Fruit fly (Drosophila melanogaster) whole organism, embryonic: ENCODE data around the gene Psf2.

Source experiments
- Atf-2 ChIP-seq: fragments of 200-800 bp; sonication (Bioruptor generic); optimal IDR thresholded peaks from 2 replicates; lab custom pipeline; 2016; ENCODE audit warnings: missing biosample characterization, missing genetic modification characterization
- CG10321 ChIP-seq: fragments of 200-800 bp; sonication (Bioruptor generic); IDR thresholded peaks from 2 replicates; pipeline ENCODE4 v1.3.6; 2022; ENCODE audit warnings: missing biosample characterization, missing genetic modification characterization
- CG10654 ChIP-seq: fragments of 200-800 bp; sonication (Bioruptor generic); optimal IDR thresholded peaks from 2 replicates; lab custom pipeline; 2016; ENCODE audit warnings: missing biosample characterization, missing genetic modification characterization
- CG12769 ChIP-seq: fragments of 200-800 bp; sonication (Bioruptor generic); optimal IDR thresholded peaks from 2 replicates; lab custom pipeline; 2019; ENCODE audit warnings: missing biosample characterization, mild to moderate bottlenecking, missing genetic modification characterization, moderate library complexity
- CG13624 ChIP-seq: fragments of 200-800 bp; sonication (Bioruptor generic); optimal IDR thresholded peaks from 2 replicates; lab custom pipeline; 2016; ENCODE audit warnings: missing biosample characterization, missing genetic modification characterization
- CG15479 ChIP-seq: fragments of 200-800 bp; sonication (Bioruptor generic); optimal IDR thresholded peaks from 3 replicates; lab custom pipeline; 2019; ENCODE audit warnings: missing biosample characterization, mild to moderate bottlenecking, missing genetic modification characterization, moderate library complexity
- CG1647 ChIP-seq: fragments of 200-800 bp; sonication (Bioruptor generic); optimal IDR thresholded peaks from 3 replicates; lab custom pipeline; 2016; ENCODE audit warnings: missing biosample characterization, missing genetic modification characterization
- CG18262 ChIP-seq: fragments of 200-800 bp; optimal IDR thresholded peaks from 3 replicates; lab custom pipeline; 2019; ENCODE audit warnings: missing biosample characterization, mild to moderate bottlenecking, missing genetic modification characterization, moderate library complexity
- CG2202 ChIP-seq: fragments of 200-800 bp; sonication (Bioruptor generic); optimal IDR thresholded peaks from 2 replicates; lab custom pipeline; 2018; ENCODE audit warnings: missing biosample characterization, mild to moderate bottlenecking, missing genetic modification characterization
- CG2875 ChIP-seq: fragments of 200-800 bp; sonication (Bioruptor generic); optimal IDR thresholded peaks from 2 replicates; lab custom pipeline; 2017; ENCODE audit warnings: missing biosample characterization, mild to moderate bottlenecking, missing genetic modification characterization, missing genetic modification reagents
- CG5953 ChIP-seq: fragments of 200-800 bp; sonication (Bioruptor generic); IDR thresholded peaks from 2 replicates; pipeline ENCODE4 v1.3.6; 2022; ENCODE audit warnings: missing biosample characterization, missing genetic modification characterization
- CG8290 ChIP-seq, 3 experiments: fragments of 200-800 bp; sonication (Bioruptor generic); optimal IDR thresholded peaks; 2 replicates each; lab custom pipeline; 2016 to 2019; ENCODE audit warnings: missing biosample characterization in 3 of 3, missing genetic modification characterization in 3 of 3, mild to moderate bottlenecking in 2 of 3, moderate library complexity in 1 of 3
- CG9215 ChIP-seq: fragments of 200-800 bp; sonication (Bioruptor generic); IDR thresholded peaks from 2 replicates; pipeline ENCODE4 v1.3.6; 2022; ENCODE audit warnings: missing biosample characterization, missing genetic modification characterization
- CG9437 ChIP-seq: fragments of 200-800 bp; sonication (Bioruptor generic); optimal IDR thresholded peaks from 2 replicates; lab custom pipeline; 2018; ENCODE audit warnings: missing biosample characterization, mild to moderate bottlenecking, missing genetic modification characterization
- CG9609 ChIP-seq: fragments of 200-800 bp; sonication (Bioruptor generic); optimal IDR thresholded peaks from 3 replicates; lab custom pipeline; 2016; ENCODE audit warnings: missing biosample characterization, missing genetic modification characterization
- CG9876 ChIP-seq: fragments of 200-800 bp; sonication (Bioruptor generic); optimal IDR thresholded peaks from 2 replicates; lab custom pipeline; 2016; ENCODE audit warnings: missing biosample characterization, missing genetic modification characterization
- Dll ChIP-seq: fragments of 200-800 bp; sonication (Bioruptor generic); IDR thresholded peaks from 4 replicates; pipeline ENCODE4 v1.3.6; 2022; ENCODE audit warnings: missing biosample characterization, missing genetic modification characterization; ENCODE audit not compliant: partially characterized antibody
- Eip74EF ChIP-seq, 2 experiments: fragments of 200-800 bp in 1 of 2; fragments of >200 bp in 1 of 2; sonication (Bioruptor generic) in 1 of 2; optimal IDR thresholded peaks; 2 replicates each; lab custom pipeline; 2017 to 2019; ENCODE audit warnings: missing biosample characterization in 2 of 2, missing genetic modification characterization in 2 of 2, mild to moderate bottlenecking in 1 of 2, moderate library complexity in 1 of 2
- Ets65A ChIP-seq: fragments of 200-800 bp; sonication (Bioruptor generic); peaks from one replicate; lab custom pipeline; 2016; ENCODE audit warnings: missing biosample characterization, missing genetic modification characterization
- Hand ChIP-seq: fragments of 200-800 bp; sonication (Bioruptor generic); optimal IDR thresholded peaks from 2 replicates; lab custom pipeline; 2017; ENCODE audit warnings: mild to moderate bottlenecking, missing biosample characterization, missing genetic modification reagents, missing genetic modification characterization
- Hmr ChIP-seq: fragments of 200-800 bp; sonication (Bioruptor generic); optimal IDR thresholded peaks from 3 replicates; lab custom pipeline; 2017; ENCODE audit warnings: mild to moderate bottlenecking, missing biosample characterization, missing genetic modification reagents, missing genetic modification characterization
- MESR4 ChIP-seq: fragments of 200-800 bp; sonication (Bioruptor generic); optimal IDR thresholded peaks from 2 replicates; lab custom pipeline; 2018; ENCODE audit warnings: missing biosample characterization, mild to moderate bottlenecking, missing genetic modification characterization, moderate library complexity
- Meics ChIP-seq: fragments of 200-800 bp; sonication (Bioruptor generic); optimal IDR thresholded peaks from 2 replicates; lab custom pipeline; 2017; ENCODE audit warnings: missing biosample characterization, mild to moderate bottlenecking, missing genetic modification characterization
- Myb ChIP-seq: fragments of 200-800 bp; sonication (Bioruptor generic); optimal IDR thresholded peaks from 2 replicates; lab custom pipeline; 2016; ENCODE audit warnings: missing biosample characterization, missing genetic modification characterization
- NK7.1 ChIP-seq: fragments of 200-800 bp; sonication (Bioruptor generic); optimal IDR thresholded peaks from 3 replicates; lab custom pipeline; 2016; ENCODE audit warnings: missing biosample characterization, missing genetic modification characterization
- Sox102F ChIP-seq: fragments of 200-800 bp; sonication (Bioruptor generic); optimal IDR thresholded peaks from 2 replicates; lab custom pipeline; 2018; ENCODE audit warnings: missing biosample characterization, mild to moderate bottlenecking, missing genetic modification characterization, moderate library complexity
- Tbp ChIP-seq: fragments of >200 bp; optimal IDR thresholded peaks from 2 replicates; lab custom pipeline; 2018; ENCODE audit warnings: missing biosample characterization, missing genetic modification characterization
- YL-1 ChIP-seq: fragments of 200-800 bp; sonication (Bioruptor generic); optimal IDR thresholded peaks from 3 replicates; lab custom pipeline; 2017; ENCODE audit warnings: missing biosample characterization, mild to moderate bottlenecking, missing genetic modification characterization
- amos ChIP-seq: fragments of 200-800 bp; sonication (Bioruptor generic); IDR thresholded peaks from 2 replicates; pipeline ENCODE4 v1.3.6; 2022; ENCODE audit warnings: missing biosample characterization, missing genetic modification characterization; ENCODE audit not compliant: partially characterized antibody
- az2 ChIP-seq: fragments of 200-800 bp; sonication (Bioruptor generic); optimal IDR thresholded peaks from 3 replicates; lab custom pipeline; 2016; ENCODE audit warnings: missing biosample characterization, missing genetic modification characterization
- bbx ChIP-seq: fragments of 200-800 bp; sonication (Bioruptor generic); IDR thresholded peaks from 2 replicates; pipeline ENCODE4 v1.3.6; 2022; ENCODE audit warnings: missing biosample characterization, missing genetic modification characterization; ENCODE audit not compliant: partially characterized antibody
- bsh ChIP-seq, 2 experiments: fragments of 200-800 bp; sonication (Bioruptor generic); optimal IDR thresholded peaks; 2 replicates each; lab custom pipeline; 2017 to 2018; ENCODE audit warnings: mild to moderate bottlenecking in 2 of 2, missing biosample characterization in 2 of 2, missing genetic modification characterization in 2 of 2, moderate library complexity in 1 of 2
- chm ChIP-seq: fragments of 200-800 bp; sonication (Bioruptor generic); IDR thresholded peaks from 2 replicates; pipeline ENCODE4 v1.3.6; 2022; ENCODE audit warnings: missing biosample characterization, missing genetic modification characterization
- gsb ChIP-seq: fragments of 200-800 bp; sonication (Bioruptor generic); IDR thresholded peaks from 2 replicates; pipeline ENCODE4 v1.3.6; 2022; ENCODE audit warnings: missing biosample characterization, missing genetic modification characterization
- h ChIP-seq: fragments of >200 bp; optimal IDR thresholded peaks from 2 replicates; lab custom pipeline; 2017
- ham ChIP-seq: fragments of 200-800 bp; sonication (Bioruptor generic); IDR thresholded peaks from 2 replicates; pipeline ENCODE4 v1.3.6; 2022; ENCODE audit warnings: missing biosample characterization, missing genetic modification characterization
- lola ChIP-seq, 3 experiments: fragments of >200 bp in 2 of 3; fragments of 200-800 bp in 1 of 3; sonication (Bioruptor generic) in 1 of 3; optimal IDR thresholded peaks; 2 replicates each; lab custom pipeline; 2017 to 2019; ENCODE audit warnings: missing biosample characterization in 3 of 3, missing genetic modification characterization in 3 of 3, mild to moderate bottlenecking in 1 of 3, moderate library complexity in 1 of 3
- maf-S ChIP-seq: fragments of 200-800 bp; sonication (Bioruptor generic); optimal IDR thresholded peaks from 2 replicates; lab custom pipeline; 2016; ENCODE audit warnings: missing biosample characterization, missing genetic modification characterization
- peb ChIP-seq: fragments of 200-800 bp; sonication (Bioruptor generic); IDR thresholded peaks from 2 replicates; pipeline ENCODE4 v1.3.6; 2022; ENCODE audit warnings: missing biosample characterization, missing genetic modification characterization
- rib ChIP-seq: fragments of 200-800 bp; sonication (Bioruptor generic); IDR thresholded peaks from 2 replicates; pipeline ENCODE4 v1.3.6; 2022; ENCODE audit warnings: missing biosample characterization, missing genetic modification characterization
- salm ChIP-seq: fragments of 200-800 bp; sonication (Bioruptor generic); optimal IDR thresholded peaks from 2 replicates; lab custom pipeline; 2018; ENCODE audit warnings: missing biosample characterization, mild to moderate bottlenecking, missing genetic modification characterization
- sd ChIP-seq: fragments of 200-800 bp; sonication (Bioruptor generic); optimal IDR thresholded peaks from 3 replicates; lab custom pipeline; 2018; ENCODE audit warnings: missing biosample characterization, mild to moderate bottlenecking, missing genetic modification characterization, moderate library complexity
- sens ChIP-seq: fragments of 200-800 bp; sonication (Bioruptor generic); peaks from one replicate; lab custom pipeline; 2016; ENCODE audit warnings: missing biosample characterization, missing genetic modification characterization
- sens-2 ChIP-seq: fragments of 200-800 bp; sonication (Bioruptor generic); IDR thresholded peaks from 2 replicates; pipeline ENCODE4 v1.3.6; 2022; ENCODE audit warnings: missing biosample characterization, missing genetic modification characterization
- slp2 ChIP-seq: fragments of 200-800 bp; sonication (Bioruptor generic); optimal IDR thresholded peaks from 2 replicates; lab custom pipeline; 2016; ENCODE audit warnings: missing biosample characterization, missing genetic modification characterization
- tap ChIP-seq: fragments of 200-800 bp; optimal IDR thresholded peaks from 3 replicates; lab custom pipeline; 2019; ENCODE audit warnings: missing biosample characterization, mild to moderate bottlenecking, missing genetic modification characterization, moderate library complexity
- tin ChIP-seq: fragments of 200-800 bp; sonication (Bioruptor generic); optimal IDR thresholded peaks from 3 replicates; lab custom pipeline; 2016; ENCODE audit warnings: missing biosample characterization, missing genetic modification characterization
- yki ChIP-seq: fragments of >200 bp; optimal IDR thresholded peaks from 3 replicates; lab custom pipeline; 2018
- zen ChIP-seq: fragments of 200-800 bp; sonication (Bioruptor generic); optimal IDR thresholded peaks from 3 replicates; lab custom pipeline; 2018; ENCODE audit warnings: missing biosample characterization, mild to moderate bottlenecking, missing genetic modification characterization, moderate library complexity

Gene Psf2

dm6 chr2L:4352675-4353074 is 34.5 kb downstream of the Psf2 start, which contains the start of gene CG15429:
Gene CG15429 (plus strand): TSS chr2L:4352975.
- TF ChIP-seq CG2875 (GFP tag; lab: Kevin White, UChicago), result no peak
- TF ChIP-seq Hmr (GFP tag; lab: Kevin White, UChicago), result no peak
- TF ChIP-seq slp2 (GFP tag; lab: Kevin White, UChicago), result no peak
- peak; percentile 55 for TF ChIP-seq sens (GFP tag; lab: Kevin White, UChicago)
- TF ChIP-seq sens-2 (GFP tag; lab: Robert Waterston, UW), result no peak
- no peak for TF ChIP-seq bsh (GFP tag; optimal IDR thresholded peaks at IDR 0.05; lab: Kevin White, UChicago)
- TF ChIP-seq CG9437, result no peak
- no peak for TF ChIP-seq bbx (GFP tag; lab: Robert Waterston, UW)
- TF ChIP-seq Eip74EF (GFP tag; optimal IDR thresholded peaks at IDR 0.05; lab: Kevin White, UChicago), result no peak
- TF ChIP-seq MESR4 (GFP tag; lab: Kevin White, UChicago), result no peak
- TF ChIP-seq ham (GFP tag; lab: Robert Waterston, UW), result no peak
- no peak for TF ChIP-seq CG2202 (tag; lab: Kevin White, UChicago)
- peak; percentile 29 for TF ChIP-seq zen (tag; lab: Kevin White, UChicago)
- TF ChIP-seq Ets65A (GFP tag; lab: Kevin White, UChicago), result no peak
- TF ChIP-seq tap, result no peak
- no peak for TF ChIP-seq maf-S (GFP tag; lab: Kevin White, UChicago)
- TF ChIP-seq CG13624, result no peak

dm6 chr2L:4350683-4351324 is 36.4 kb downstream of the Psf2 start:
- no peak for TF ChIP-seq yki
- TF ChIP-seq CG8290 (GFP tag; optimal IDR thresholded peaks at IDR 0.05; lab: Kevin White, UChicago), result peak; percentile 42
- TF ChIP-seq CG8290 (tag; optimal IDR thresholded peaks at IDR 0.05; lab: Kevin White, UChicago), result no peak
- no peak for TF ChIP-seq CG10321 (GFP tag; lab: Robert Waterston, UW)
- no peak for TF ChIP-seq peb (GFP tag; lab: Robert Waterston, UW)
- peak; percentile 54 for TF ChIP-seq az2 (GFP tag; lab: Kevin White, UChicago)
- no peak for TF ChIP-seq salm (tag; lab: Kevin White, UChicago)
- TF ChIP-seq CG5953 (GFP tag; lab: Robert Waterston, UW), result no peak
- peak; percentile 13 for TF ChIP-seq Sox102F
- TF ChIP-seq tin (GFP tag; lab: Kevin White, UChicago), result peak; percentile 59
- no peak for TF ChIP-seq sd
- TF ChIP-seq Hand, result no peak
- TF ChIP-seq rib (GFP tag; lab: Robert Waterston, UW), result no peak
- TF ChIP-seq Atf-2, result peak; percentile 42
- TF ChIP-seq CG15479, result no peak
- no peak for TF ChIP-seq gsb (GFP tag; lab: Robert Waterston, UW)
- TF ChIP-seq CG18262 (tag; lab: Kevin White, UChicago), result peak; percentile 92
- TF ChIP-seq CG13624, result peak; percentile 44
- peak; percentile 41 for TF ChIP-seq CG10654
- peak; percentile 68 for TF ChIP-seq CG9609
- no peak for TF ChIP-seq h (lab: Kevin White, UChicago)
- peak; percentile 36 for TF ChIP-seq NK7.1 (GFP tag; lab: Kevin White, UChicago)
- TF ChIP-seq YL-1, result no peak
- no peak for TF ChIP-seq CG12769 (tag; lab: Kevin White, UChicago)
- TF ChIP-seq chm (GFP tag; lab: Robert Waterston, UW), result peak; percentile 23; the same call in 1 of the 2 replicates
- peak in 1 of 3 experiments; percentile 91 for TF ChIP-seq lola (GFP tag; optimal IDR thresholded peaks at IDR 0.05; lab: Kevin White, UChicago)
- no peak for TF ChIP-seq Meics
- no peak for TF ChIP-seq Dll (GFP tag; lab: Robert Waterston, UW)
- no peak for TF ChIP-seq CG9876
- TF ChIP-seq Tbp, result no peak
- 0 out of 2 replicates have a peak, but pooled peaks have one; percentile 32 for TF ChIP-seq CG9215
- peak; percentile 9 for TF ChIP-seq Myb (GFP tag; lab: Kevin White, UChicago)
- TF ChIP-seq CG1647 (GFP tag; lab: Kevin White, UChicago), result no peak
- TF ChIP-seq amos (GFP tag; lab: Robert Waterston, UW), result no peak
